Fruit fly (Drosophila melanogaster): ENCODE measurements around the gene CG8031.

CG8031 gene

dm6 chr3R:12981334-12982166 lies 29.6 kb downstream of the CG8031 start:
- TF ChIP-seq pad (GFP tag; optimal IDR thresholded peaks at IDR 0.05) = peak; percentile 9
- no peak for TF ChIP-seq tj (GFP tag; optimal IDR thresholded peaks at IDR 0.05)
- peak; percentile 27 for TF ChIP-seq toe (GFP tag; optimal IDR thresholded peaks at IDR 0.05)
- no peak for TF ChIP-seq cic (GFP tag; optimal IDR thresholded peaks at IDR 0.05)
- TF ChIP-seq CG14711 (tag; optimal IDR thresholded peaks at IDR 0.05) = no peak
- TF ChIP-seq cnc (optimal IDR thresholded peaks at IDR 0.05) = no peak
- no peak for TF ChIP-seq Hr96 (GFP tag; optimal IDR thresholded peaks at IDR 0.05)
- TF ChIP-seq CG11617 (GFP tag; optimal IDR thresholded peaks at IDR 0.05) = peak; percentile 61
- TF ChIP-seq ovo (GFP tag; optimal IDR thresholded peaks at IDR 0.05) = no peak
- peak; percentile 16 for TF ChIP-seq Clk (GFP tag; optimal IDR thresholded peaks at IDR 0.05)
- TF ChIP-seq Crg-1 (GFP tag; optimal IDR thresholded peaks at IDR 0.05) = no peak
- peak; percentile 39 for TF ChIP-seq bab1 (GFP tag; optimal IDR thresholded peaks at IDR 0.05)
- TF ChIP-seq CG7101 (tag; optimal IDR thresholded peaks at IDR 0.05) = peak; percentile 41
- TF ChIP-seq CG33017 (tag; optimal IDR thresholded peaks at IDR 0.05) = peak; percentile 79
- TF ChIP-seq kay (GFP tag; ENCODE audit: borderline replicate concordance) = no peak
- peak; percentile 59 for TF ChIP-seq CG5204 (GFP tag; optimal IDR thresholded peaks at IDR 0.05)
- no peak for TF ChIP-seq Mnt (GFP tag; optimal IDR thresholded peaks at IDR 0.05)
- peak; percentile 76 for TF ChIP-seq CG7045 (GFP tag; optimal IDR thresholded peaks at IDR 0.05)
- peak; percentile 77 for TF ChIP-seq CG12768 (GFP tag; optimal IDR thresholded peaks at IDR 0.05)
- no peak for TF ChIP-seq CG1620 (GFP tag; optimal IDR thresholded peaks at IDR 0.05)

DNA sequence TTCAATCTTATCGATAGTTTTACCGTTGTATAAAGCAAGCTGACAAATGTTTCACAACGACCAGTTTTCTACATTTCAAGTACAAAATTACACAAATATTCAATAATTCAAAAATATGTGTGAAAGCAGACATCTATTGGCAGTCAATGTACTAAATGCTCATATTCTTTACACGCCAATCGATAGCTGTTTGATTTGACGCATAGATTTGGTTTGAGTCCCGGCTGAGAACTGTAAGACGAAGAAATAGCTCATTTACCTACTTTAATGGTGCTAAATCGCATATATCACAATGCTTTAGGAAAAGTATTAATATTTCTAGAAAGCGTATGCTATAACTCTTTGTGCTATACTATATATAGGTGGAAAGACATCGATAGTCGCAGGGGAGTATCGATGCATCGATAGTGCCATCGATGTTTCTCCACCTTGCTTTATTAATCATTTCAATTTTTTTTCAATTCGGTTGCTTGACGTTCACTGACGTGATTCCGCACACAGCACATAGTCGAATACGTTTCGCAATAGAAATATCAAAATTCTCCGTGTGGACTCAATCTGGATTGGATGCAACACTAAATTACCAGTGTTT lies 30.4 kb downstream of the CG8031 start, which contains the start of gene Paip2:
TSS of gene Paip2 (plus strand) at position 165 of the 592 bp plus-strand sequence.
- TF ChIP-seq CG1620 (GFP tag; optimal IDR thresholded peaks at IDR 0.05) = peak; percentile 9
- no peak for TF ChIP-seq ovo (GFP tag; optimal IDR thresholded peaks at IDR 0.05)
- TF ChIP-seq CG11617 (GFP tag; optimal IDR thresholded peaks at IDR 0.05) = no peak
- peak; percentile 4 for TF ChIP-seq CG14711 (tag; optimal IDR thresholded peaks at IDR 0.05)
- TF ChIP-seq Hr96 (GFP tag; optimal IDR thresholded peaks at IDR 0.05) = peak; percentile 41
- no peak for TF ChIP-seq CG7101 (tag; optimal IDR thresholded peaks at IDR 0.05)
- TF ChIP-seq Mnt (GFP tag; optimal IDR thresholded peaks at IDR 0.05) = peak; percentile 6
- no peak for TF ChIP-seq bab1 (GFP tag; optimal IDR thresholded peaks at IDR 0.05)

- peak; percentile 70 for TF ChIP-seq pad (GFP tag; optimal IDR thresholded peaks at IDR 0.05)
- no peak for TF ChIP-seq cnc (optimal IDR thresholded peaks at IDR 0.05)
- TF ChIP-seq tj (GFP tag; optimal IDR thresholded peaks at IDR 0.05) = no peak
- no peak for TF ChIP-seq CG1620 (GFP tag; optimal IDR thresholded peaks at IDR 0.05)
- no peak for TF ChIP-seq toe (GFP tag; optimal IDR thresholded peaks at IDR 0.05)
- no peak for TF ChIP-seq Crg-1 (GFP tag; optimal IDR thresholded peaks at IDR 0.05)
- TF ChIP-seq cic (GFP tag; optimal IDR thresholded peaks at IDR 0.05) = no peak
- TF ChIP-seq CG7045 (GFP tag; optimal IDR thresholded peaks at IDR 0.05) = no peak
- no peak for TF ChIP-seq CG12768 (GFP tag; optimal IDR thresholded peaks at IDR 0.05)
- no peak for TF ChIP-seq Clk (GFP tag; optimal IDR thresholded peaks at IDR 0.05)
- TF ChIP-seq CG11617 (GFP tag; optimal IDR thresholded peaks at IDR 0.05) = no peak
- TF ChIP-seq CG5204 (GFP tag; optimal IDR thresholded peaks at IDR 0.05) = no peak
- TF ChIP-seq kay (GFP tag; ENCODE audit: borderline replicate concordance) = peak; percentile 48
- TF ChIP-seq bab1 (GFP tag; optimal IDR thresholded peaks at IDR 0.05) = peak; percentile 0
- no peak for TF ChIP-seq CG7101 (tag; optimal IDR thresholded peaks at IDR 0.05)
Measured at dm6 chr3R:12977371-12978050, 33.6 kb downstream of the CG8031 start, which contains the start of the genes CG7381 and CG7091. Gene CG7381 (minus strand): TSS chr3R:12977471. Gene CG7091 (plus strand): TSS chr3R:12978000.

- TF ChIP-seq CG5204 (GFP tag; optimal IDR thresholded peaks at IDR 0.05) (no peak), pad (GFP tag; optimal IDR thresholded peaks at IDR 0.05) (no peak), CG12768 (GFP tag; optimal IDR thresholded peaks at IDR 0.05) (no peak), CG14711 (tag; optimal IDR thresholded peaks at IDR 0.05) (no peak), CG11617 (GFP tag; optimal IDR thresholded peaks at IDR 0.05) (no peak)
Measured at dm6 chr3R:12975223-12975622, 35.9 kb downstream of the CG8031 start.

DNA sequence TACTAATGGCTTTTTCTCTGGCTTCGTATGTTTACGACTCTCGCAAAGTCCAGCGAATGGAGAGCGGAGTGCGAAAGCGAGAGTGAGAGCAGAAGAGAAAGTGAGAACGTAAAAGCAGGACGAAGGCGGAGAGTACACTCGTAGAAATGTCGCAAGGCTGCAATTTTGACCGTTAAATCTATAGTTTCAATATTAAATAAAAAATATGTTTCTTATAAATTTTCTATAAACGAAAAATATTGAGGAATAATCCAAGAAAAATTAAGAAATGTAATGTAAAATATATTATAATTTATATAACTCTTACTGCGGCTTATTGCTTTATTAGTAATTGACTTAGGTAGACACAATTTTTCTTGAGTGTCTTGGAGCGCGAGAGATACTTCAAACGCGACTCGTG lies 36.7 kb downstream of the CG8031 start:
- TF ChIP-seq CG1620 (GFP tag; optimal IDR thresholded peaks at IDR 0.05) (no peak), CG33017 (tag; optimal IDR thresholded peaks at IDR 0.05) (peak; percentile 5)

DNA sequence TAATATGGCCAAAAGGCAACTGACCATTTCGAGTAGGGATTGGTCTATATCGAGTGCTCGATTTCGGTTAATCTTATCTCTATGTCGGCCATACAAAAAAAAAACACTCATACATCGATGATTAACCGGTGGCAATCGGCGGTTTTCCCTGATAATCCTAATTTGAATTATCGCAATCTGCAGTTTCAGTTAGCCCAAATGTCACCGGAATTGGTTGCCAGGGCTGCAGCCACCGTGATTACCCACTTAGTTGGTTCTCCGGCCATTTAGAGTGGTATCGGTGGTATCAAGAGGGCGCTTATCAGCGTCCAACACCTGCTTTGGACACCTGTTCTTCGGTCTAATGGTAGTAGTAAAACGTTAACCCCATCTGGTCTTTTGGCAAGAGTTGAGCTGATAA lies 39.0 kb downstream of the CG8031 start:
- peak; percentile 13 for TF ChIP-seq Mnt (GFP tag; optimal IDR thresholded peaks at IDR 0.05)
- TF ChIP-seq CG5204 (GFP tag; optimal IDR thresholded peaks at IDR 0.05) = no peak
